Worm (Caenorhabditis elegans) whole organism, midembryonic: Measurements from ENCODE around the gene srt-34.

Source experiments
- T22C8.4 ChIP-seq: fragments of 200-800 bp; sonication (Bioruptor generic); IDR thresholded peaks from 2 replicates; pipeline ENCODE4 v1.3.6; 2022; ENCODE audit warnings: missing genetic modification characterization, missing compliant biosample characterization
- cog-1 ChIP-seq: sonication (generic microtip); optimal IDR thresholded peaks from 2 replicates; lab custom pipeline; 2016; ENCODE audit warnings: missing genetic modification characterization, missing compliant biosample characterization
- flt-1 ChIP-seq: fragments of 200-800 bp; sonication (Bioruptor generic); IDR thresholded peaks from 2 replicates; pipeline ENCODE4 v1.3.6; 2022; ENCODE audit warnings: missing genetic modification characterization, missing compliant biosample characterization
- klf-2 ChIP-seq: fragments of 200-800 bp; sonication (Bioruptor generic); conservative IDR thresholded peaks from 2 replicates; pipeline ENCODE4 v1.3.6; 2022; ENCODE audit warnings: missing genetic modification reagents, missing genetic modification characterization, missing compliant biosample characterization
- med-1 ChIP-seq: sonication (generic microtip); optimal IDR thresholded peaks from 2 replicates; lab custom pipeline; 2017; ENCODE audit warnings: missing genetic modification characterization, mild to moderate bottlenecking, missing compliant biosample characterization, antibody characterized with exemption, missing genetic modification reagents; ENCODE audit not compliant: insufficient read depth
- tab-1 ChIP-seq: fragments of 200-800 bp; sonication (Bioruptor generic); IDR thresholded peaks from 2 replicates; pipeline ENCODE4 v1.3.6; 2022; ENCODE audit warnings: missing genetic modification characterization, missing compliant biosample characterization
- ztf-23 ChIP-seq: fragments of 200-800 bp; sonication (Bioruptor generic); IDR thresholded peaks from 2 replicates; pipeline ENCODE4 v1.3.6; 2022; ENCODE audit warnings: missing genetic modification reagents, missing genetic modification characterization, missing compliant biosample characterization
- ztf-29 ChIP-seq: fragments of 200-800 bp; sonication (Bioruptor generic); IDR thresholded peaks from 2 replicates; pipeline ENCODE4 v1.3.6; 2022; ENCODE audit warnings: missing genetic modification reagents, missing genetic modification characterization, missing compliant biosample characterization

- no peak for TF ChIP-seq ztf-23
- no peak for TF ChIP-seq tab-1
- no peak for TF ChIP-seq flt-1
- no peak for TF ChIP-seq ztf-29 (GFP tag; lab: Robert Waterston, UW)
- TF ChIP-seq klf-2 (GFP tag; lab: Robert Waterston, UW): no peak
- TF ChIP-seq cog-1 (tag; lab: Kevin White, UChicago): no peak
- no peak for TF ChIP-seq med-1 (GFP tag; lab: Kevin White, UChicago)
- TF ChIP-seq T22C8.4: no peak
These were observed 18.5 kb upstream of the srt-34 start, which contains the start of gene srj-45 for ce11 chrV:2836501-2836900.
